Fruit fly (Drosophila melanogaster) whole organism, embryonic: ENCODE data around the gene Chchd2.
A peak's percentile ranks its signal among the peaks of the same experiment; 100 is the strongest.

Source experiments
- Aef1 ChIP-seq: fragments of 200-800 bp; sonication (Bioruptor generic); IDR thresholded peaks from 3 replicates; pipeline ENCODE4 v1.3.6; 2022; ENCODE audit warnings: missing biosample characterization, missing genetic modification characterization
- B-H2 ChIP-seq: fragments of 200-800 bp; sonication (Bioruptor generic); optimal IDR thresholded peaks from 2 replicates; lab custom pipeline; 2018; ENCODE audit warnings: missing biosample characterization, mild to moderate bottlenecking, missing genetic modification characterization
- C15 ChIP-seq: fragments of 200-800 bp; sonication (Bioruptor generic); IDR thresholded peaks from 3 replicates; pipeline ENCODE4 v1.3.6; 2022; ENCODE audit warnings: missing biosample characterization, missing genetic modification characterization
- CG10147 ChIP-seq: fragments of 200-800 bp; sonication (Bioruptor generic); optimal IDR thresholded peaks from 2 replicates; lab custom pipeline; 2019; ENCODE audit warnings: missing biosample characterization, mild to moderate bottlenecking, missing genetic modification characterization, moderate library complexity
- CG10366 ChIP-seq: fragments of 200-800 bp; sonication (Bioruptor generic); IDR thresholded peaks from 2 replicates; pipeline ENCODE4 v1.3.6; 2022; ENCODE audit warnings: missing biosample characterization, missing genetic modification characterization
- CG10431 ChIP-seq: fragments of 200-800 bp; sonication (Bioruptor generic); optimal IDR thresholded peaks from 3 replicates; lab custom pipeline; 2018; ENCODE audit warnings: missing biosample characterization, mild to moderate bottlenecking, missing genetic modification characterization
- CG11560 ChIP-seq: fragments of 200-800 bp; sonication (Bioruptor generic); IDR thresholded peaks from 3 replicates; pipeline ENCODE4 v1.3.6; 2022; ENCODE audit warnings: missing biosample characterization, missing genetic modification characterization
- CG12299 ChIP-seq: fragments of 200-800 bp; sonication (Bioruptor generic); optimal IDR thresholded peaks from 2 replicates; lab custom pipeline; 2018; ENCODE audit warnings: missing biosample characterization, mild to moderate bottlenecking, missing genetic modification characterization
- CG13624 ChIP-seq: fragments of 200-800 bp; sonication (Bioruptor generic); optimal IDR thresholded peaks from 2 replicates; lab custom pipeline; 2016; ENCODE audit warnings: missing biosample characterization, missing genetic modification characterization
- CG14667 ChIP-seq: fragments of 200-800 bp; sonication (Bioruptor generic); IDR thresholded peaks from 2 replicates; pipeline ENCODE4 v1.3.6; 2022; ENCODE audit warnings: missing biosample characterization, missing genetic modification characterization
- CG15696 ChIP-seq: fragments of 200-800 bp; sonication (Bioruptor generic); optimal IDR thresholded peaks from 2 replicates; lab custom pipeline; 2019; ENCODE audit warnings: missing biosample characterization, mild to moderate bottlenecking, missing genetic modification characterization, moderate library complexity
- CG1602 ChIP-seq: fragments of 200-800 bp; sonication (Bioruptor generic); optimal IDR thresholded peaks from 3 replicates; lab custom pipeline; 2016; ENCODE audit warnings: missing biosample characterization, missing genetic modification characterization
- CG17359 ChIP-seq: fragments of 200-800 bp; sonication (Bioruptor generic); optimal IDR thresholded peaks from 3 replicates; lab custom pipeline; 2018; ENCODE audit warnings: missing biosample characterization, mild to moderate bottlenecking, missing genetic modification characterization, moderate library complexity
- CG2116 ChIP-seq: fragments of 200-800 bp; sonication (Bioruptor generic); optimal IDR thresholded peaks from 3 replicates; lab custom pipeline; 2018; ENCODE audit warnings: missing biosample characterization, mild to moderate bottlenecking, missing genetic modification characterization
- CG2199 ChIP-seq: fragments of 200-800 bp; sonication (Bioruptor generic); IDR thresholded peaks from 3 replicates; pipeline ENCODE4 v1.3.6; 2022; ENCODE audit warnings: missing biosample characterization, missing genetic modification characterization
- CG2712 ChIP-seq: fragments of 200-800 bp; optimal IDR thresholded peaks from 3 replicates; lab custom pipeline; 2019; ENCODE audit warnings: missing biosample characterization, mild to moderate bottlenecking, missing genetic modification characterization, moderate library complexity
- CG30020 ChIP-seq: fragments of 200-800 bp; optimal IDR thresholded peaks from 2 replicates; lab custom pipeline; 2019; ENCODE audit warnings: missing biosample characterization, mild to moderate bottlenecking, missing genetic modification characterization, moderate library complexity
- CG3995 ChIP-seq: fragments of 200-800 bp; sonication (Bioruptor generic); optimal IDR thresholded peaks from 3 replicates; lab custom pipeline; 2016; ENCODE audit warnings: missing biosample characterization, missing genetic modification characterization
- CG4730 ChIP-seq: fragments of 200-800 bp; sonication (Bioruptor generic); IDR thresholded peaks from 2 replicates; pipeline ENCODE4 v1.3.6; 2022; ENCODE audit warnings: missing biosample characterization, missing genetic modification characterization
- CG4854 ChIP-seq: fragments of 200-800 bp; sonication (Bioruptor generic); optimal IDR thresholded peaks from 2 replicates; lab custom pipeline; 2016; ENCODE audit warnings: missing biosample characterization, missing genetic modification characterization, inconsistent platforms
- CG5245 ChIP-seq: fragments of 200-800 bp; sonication (Bioruptor generic); optimal IDR thresholded peaks from 3 replicates; lab custom pipeline; 2016; ENCODE audit warnings: missing biosample characterization, missing genetic modification characterization
- CG6654 ChIP-seq: fragments of 200-800 bp; sonication (Bioruptor generic); optimal IDR thresholded peaks from 2 replicates; lab custom pipeline; 2017; ENCODE audit warnings: missing biosample characterization, mild to moderate bottlenecking, missing genetic modification characterization
- CG7786 ChIP-seq: fragments of 200-800 bp; sonication (Bioruptor generic); optimal IDR thresholded peaks from 2 replicates; lab custom pipeline; 2016; ENCODE audit warnings: missing biosample characterization, missing genetic modification characterization
- Chrac-16 ChIP-seq: fragments of 200-800 bp; sonication (Bioruptor generic); optimal IDR thresholded peaks from 3 replicates; lab custom pipeline; 2016; ENCODE audit warnings: missing biosample characterization, missing genetic modification characterization
- D19A ChIP-seq: fragments of 200-800 bp; optimal IDR thresholded peaks from 3 replicates; lab custom pipeline; 2019; ENCODE audit warnings: missing biosample characterization, mild to moderate bottlenecking, missing genetic modification characterization, moderate library complexity
- Gug ChIP-seq: fragments of 200-800 bp; sonication (Bioruptor generic); IDR thresholded peaks from 4 replicates; pipeline ENCODE4 v1.3.6; 2022; ENCODE audit warnings: missing biosample characterization, missing genetic modification characterization
- HLH3B ChIP-seq: fragments of 200-800 bp; sonication (Bioruptor generic); IDR thresholded peaks from 2 replicates; pipeline ENCODE4 v1.3.6; 2022; ENCODE audit warnings: missing biosample characterization, missing genetic modification characterization
- HLHmδ ChIP-seq: fragments of 200-800 bp; sonication (Bioruptor generic); optimal IDR thresholded peaks from 2 replicates; lab custom pipeline; 2018; ENCODE audit warnings: missing biosample characterization, mild to moderate bottlenecking, missing genetic modification characterization, moderate library complexity
- Hmr ChIP-seq: fragments of 200-800 bp; sonication (Bioruptor generic); optimal IDR thresholded peaks from 3 replicates; lab custom pipeline; 2017; ENCODE audit warnings: mild to moderate bottlenecking, missing biosample characterization, missing genetic modification reagents, missing genetic modification characterization
- Nf-YC ChIP-seq: fragments of 200-800 bp; optimal IDR thresholded peaks from 3 replicates; lab custom pipeline; 2019; ENCODE audit warnings: missing biosample characterization, mild to moderate bottlenecking, missing genetic modification characterization, moderate library complexity
- Opbp ChIP-seq: fragments of 200-800 bp; sonication (Bioruptor generic); IDR thresholded peaks from 3 replicates; pipeline ENCODE4 v1.3.6; 2022; ENCODE audit warnings: missing biosample characterization, missing genetic modification characterization; ENCODE audit not compliant: partially characterized antibody
- Scr ChIP-seq: fragments of 200-800 bp; sonication (Bioruptor generic); IDR thresholded peaks from 2 replicates; pipeline ENCODE4 v1.3.6; 2022; ENCODE audit warnings: missing biosample characterization, missing genetic modification characterization; ENCODE audit not compliant: partially characterized antibody
- Six4 ChIP-seq: fragments of 200-800 bp; sonication (Bioruptor generic); optimal IDR thresholded peaks from 2 replicates; lab custom pipeline; 2016; ENCODE audit warnings: missing biosample characterization, missing genetic modification characterization
- Ssrp ChIP-seq: fragments of 200-800 bp; sonication (Bioruptor generic); optimal IDR thresholded peaks from 2 replicates; lab custom pipeline; 2018; ENCODE audit warnings: missing biosample characterization, mild to moderate bottlenecking, missing genetic modification characterization, moderate library complexity
- croc ChIP-seq: fragments of 200-800 bp; sonication (Bioruptor generic); conservative IDR thresholded peaks from 3 replicates; pipeline ENCODE4 v1.3.6; 2022; ENCODE audit warnings: missing biosample characterization, missing genetic modification characterization
- dimm ChIP-seq: fragments of 200-800 bp; sonication (Bioruptor generic); IDR thresholded peaks from 2 replicates; pipeline ENCODE4 v1.3.6; 2022; ENCODE audit warnings: missing biosample characterization, missing genetic modification characterization
- dmrt11E ChIP-seq: fragments of 200-800 bp; sonication (Bioruptor generic); optimal IDR thresholded peaks from 3 replicates; lab custom pipeline; 2018; ENCODE audit warnings: missing biosample characterization, mild to moderate bottlenecking, missing genetic modification characterization, moderate library complexity
- gce ChIP-seq: fragments of 200-800 bp; sonication (Bioruptor generic); IDR thresholded peaks from 3 replicates; pipeline ENCODE4 v1.3.6; 2022; ENCODE audit warnings: missing biosample characterization, missing genetic modification characterization
- gfzf ChIP-seq: fragments of 200-800 bp; sonication (Bioruptor generic); optimal IDR thresholded peaks from 2 replicates; lab custom pipeline; 2016; ENCODE audit warnings: missing biosample characterization, mild to moderate bottlenecking, missing genetic modification characterization, moderate library complexity
- h ChIP-seq: fragments of >200 bp; optimal IDR thresholded peaks from 2 replicates; lab custom pipeline; 2017
- kni ChIP-seq: fragments of 200-800 bp; sonication (Bioruptor generic); optimal IDR thresholded peaks from 3 replicates; lab custom pipeline; 2017; ENCODE audit warnings: mild to moderate bottlenecking, missing biosample characterization, missing genetic modification reagents, missing genetic modification characterization
- luna ChIP-seq: fragments of 200-800 bp; sonication (Bioruptor generic); optimal IDR thresholded peaks from 2 replicates; lab custom pipeline; 2016; ENCODE audit warnings: missing biosample characterization, missing genetic modification characterization
- p53 ChIP-seq: fragments of 200-800 bp; sonication (Bioruptor generic); optimal IDR thresholded peaks from 2 replicates; lab custom pipeline; 2016; ENCODE audit warnings: missing biosample characterization, missing genetic modification characterization
- peb ChIP-seq: fragments of 200-800 bp; sonication (Bioruptor generic); IDR thresholded peaks from 2 replicates; pipeline ENCODE4 v1.3.6; 2022; ENCODE audit warnings: missing biosample characterization, missing genetic modification characterization
- ranshi ChIP-seq: fragments of 200-800 bp; sonication (Bioruptor generic); IDR thresholded peaks from 2 replicates; pipeline ENCODE4 v1.3.6; 2022; ENCODE audit warnings: missing biosample characterization, missing genetic modification characterization
- sim ChIP-seq: fragments of 200-800 bp; sonication (Bioruptor generic); IDR thresholded peaks from 2 replicates; pipeline ENCODE4 v1.3.6; 2022; ENCODE audit warnings: missing biosample characterization, missing genetic modification characterization
- slbo ChIP-seq: fragments of 200-800 bp; sonication (Bioruptor generic); IDR thresholded peaks from 2 replicates; pipeline ENCODE4 v1.3.6; 2022; ENCODE audit warnings: missing biosample characterization, missing genetic modification characterization
- stwl ChIP-seq: fragments of 200-800 bp; sonication (Bioruptor generic); optimal IDR thresholded peaks from 3 replicates; lab custom pipeline; 2018; ENCODE audit warnings: missing biosample characterization, mild to moderate bottlenecking, missing genetic modification characterization, moderate library complexity
- tll ChIP-seq, 2 experiments: fragments of 200-800 bp in 1 of 2; fragments of >200 bp in 1 of 2; sonication (Bioruptor generic) in 1 of 2; optimal IDR thresholded peaks; 2 replicates each; lab custom pipeline; 2017 to 2019; ENCODE audit warnings: missing biosample characterization in 2 of 2, missing genetic modification characterization in 2 of 2, mild to moderate bottlenecking in 1 of 2, moderate library complexity in 1 of 2
- trh ChIP-seq: fragments of 200-800 bp; sonication (Bioruptor generic); optimal IDR thresholded peaks from 2 replicates; lab custom pipeline; 2016; ENCODE audit warnings: missing biosample characterization, missing genetic modification characterization
- usp ChIP-seq: fragments of >200 bp; optimal IDR thresholded peaks from 2 replicates; lab custom pipeline; 2017; ENCODE audit warnings: missing biosample characterization, missing genetic modification characterization
- vfl ChIP-seq: fragments of 200-800 bp; sonication (Bioruptor generic); optimal IDR thresholded peaks from 2 replicates; lab custom pipeline; 2016; ENCODE audit warnings: missing biosample characterization, missing genetic modification characterization

Chchd2 gene

DNA sequence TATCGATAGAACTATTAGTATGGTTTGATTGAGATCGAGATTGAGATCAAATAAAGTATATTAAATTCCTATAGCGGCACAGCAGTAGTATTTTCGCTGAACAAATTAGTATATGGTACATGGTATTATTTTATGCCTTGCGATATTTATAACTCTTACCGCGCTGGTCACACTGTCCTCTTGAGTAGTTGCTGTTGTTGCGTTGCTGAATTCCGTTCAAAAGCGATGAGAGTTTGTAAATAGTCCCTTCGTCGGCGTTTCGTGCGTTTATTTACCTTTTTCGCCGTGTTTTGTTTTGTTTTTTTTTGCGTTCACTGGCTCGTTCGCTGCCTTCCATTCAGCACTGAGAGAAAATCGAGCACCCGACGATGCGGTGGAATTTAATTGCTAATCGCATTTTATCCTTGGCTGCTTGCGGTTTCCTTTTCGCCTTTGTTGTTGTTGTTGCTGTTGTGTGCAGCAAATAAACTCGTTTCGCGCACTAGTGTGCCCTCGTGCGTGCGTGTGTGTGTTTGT lies 41.3 kb upstream of the Chchd2 start, which contains the start of gene CG5004 (continued):
- TF ChIP-seq sim (no peak), CG3995 (GFP tag; lab: Kevin White, UChicago) (no peak), CG2199 (GFP tag; lab: Robert Waterston, UW) (no peak), CG12299 (tag; lab: Kevin White, UChicago) (no peak), kni (GFP tag; lab: Kevin White, UChicago) (peak; percentile 3), Hmr (GFP tag; lab: Kevin White, UChicago) (peak; percentile 47), Six4 (GFP tag; lab: Kevin White, UChicago) (no peak), HLH3B (no peak), stwl (peak; percentile 83), usp (GFP tag; lab: Kevin White, UChicago) (no peak), CG13624 (GFP tag; lab: Kevin White, UChicago) (no peak), Gug (no peak), CG2116 (GFP tag; lab: Kevin White, UChicago) (peak; percentile 2), CG11560 (tag; lab: Robert Waterston, UW) (no peak), CG2712 (no peak), CG1602 (no peak), B-H2 (no peak), CG10366 (GFP tag; lab: Robert Waterston, UW) (no peak), CG5245 (GFP tag; lab: Kevin White, UChicago) (no peak), CG4854 (GFP tag; lab: Kevin White, UChicago) (no peak), Chrac-16 (GFP tag; lab: Kevin White, UChicago) (no peak), CG14667 (GFP tag; lab: Robert Waterston, UW) (no peak), CG4730 (GFP tag; lab: Robert Waterston, UW) (no peak), gfzf (GFP tag; lab: Kevin White, UChicago) (peak; percentile 77), Aef1 (GFP tag; lab: Robert Waterston, UW) (peak; percentile 58; the same call in 2 of the 3 replicates), CG10147 (no peak), CG30020 (no peak), CG10431 (GFP tag; lab: Kevin White, UChicago) (peak; percentile 51), trh (GFP tag; lab: Kevin White, UChicago) (no peak), Scr (GFP tag; lab: Robert Waterston, UW) (peak; percentile 58), luna (GFP tag; lab: Kevin White, UChicago) (no peak), Nf-YC (tag; lab: Kevin White, UChicago) (no peak), vfl (GFP tag; lab: Kevin White, UChicago) (no peak), CG6654 (GFP tag; lab: Kevin White, UChicago) (no peak), dmrt11E (tag; lab: Kevin White, UChicago) (no peak), slbo (GFP tag; lab: Robert Waterston, UW) (no peak), peb (no peak), dimm (GFP tag; lab: Robert Waterston, UW) (no peak), croc (GFP tag; lab: Robert Waterston, UW) (no peak), gce (GFP tag; lab: Robert Waterston, UW) (no peak), C15 (GFP tag; lab: Robert Waterston, UW) (no peak), HLHmδ (GFP tag; lab: Kevin White, UChicago) (no peak), tll (GFP tag; optimal IDR thresholded peaks at IDR 0.05; lab: Kevin White, UChicago) (no peak), CG7786 (GFP tag; lab: Kevin White, UChicago) (no peak), p53 (GFP tag; lab: Kevin White, UChicago) (no peak), D19A (tag; lab: Kevin White, UChicago) (no peak), Ssrp (tag; lab: Kevin White, UChicago) (no peak), CG15696 (tag; lab: Kevin White, UChicago) (no peak), Opbp (GFP tag; lab: Robert Waterston, UW) (peak; percentile 59; the same call in 2 of the 3 replicates), ranshi (GFP tag; lab: Robert Waterston, UW) (no peak), h (no peak), CG17359 (tag; lab: Kevin White, UChicago) (no peak)
